Fruit fly (Drosophila melanogaster) whole organism, embryonic: ENCODE results near the gene CG12054.

ENCODE experiments used
- Ada2b ChIP-seq: fragments of 200-800 bp; sonication (Bioruptor generic); IDR thresholded peaks from 2 replicates; pipeline ENCODE4 v1.3.6; 2022; ENCODE audit warnings: missing biosample characterization, missing genetic modification characterization
- CG11247 ChIP-seq: fragments of 200-800 bp; sonication (Bioruptor generic); IDR thresholded peaks from 2 replicates; pipeline ENCODE4 v1.3.6; 2022; ENCODE audit warnings: missing biosample characterization, missing genetic modification characterization
- CG15514 ChIP-seq: fragments of 200-800 bp; sonication (Bioruptor generic); optimal IDR thresholded peaks from 3 replicates; lab custom pipeline; 2017; ENCODE audit warnings: missing biosample characterization, missing genetic modification characterization, mild to moderate bottlenecking, moderate library complexity, missing genetic modification reagents
- CG4328 ChIP-seq: fragments of 200-800 bp; sonication (Bioruptor generic); optimal IDR thresholded peaks from 3 replicates; lab custom pipeline; 2017; ENCODE audit warnings: missing biosample characterization, missing genetic modification reagents, missing genetic modification characterization
- CG4404 ChIP-seq: fragments of 200-800 bp; sonication (Bioruptor generic); IDR thresholded peaks from 2 replicates; pipeline ENCODE4 v1.3.6; 2022; ENCODE audit warnings: missing biosample characterization, missing genetic modification characterization
- CG7928 ChIP-seq: fragments of 200-800 bp; sonication (Bioruptor generic); optimal IDR thresholded peaks from 2 replicates; lab custom pipeline; 2017; ENCODE audit warnings: missing biosample characterization, mild to moderate bottlenecking, missing genetic modification characterization
- CrebB ChIP-seq: fragments of 200-800 bp; sonication (Bioruptor generic); optimal IDR thresholded peaks from 3 replicates; lab custom pipeline; 2018; ENCODE audit warnings: missing biosample characterization, mild to moderate bottlenecking, missing genetic modification characterization
- ap ChIP-seq: fragments of 200-800 bp; sonication (Bioruptor generic); IDR thresholded peaks from 2 replicates; pipeline ENCODE4 v1.3.6; 2022; ENCODE audit warnings: missing biosample characterization, missing genetic modification characterization
- emc ChIP-seq: fragments of 200-800 bp; sonication (Bioruptor generic); optimal IDR thresholded peaks from 2 replicates; lab custom pipeline; 2016; ENCODE audit warnings: missing biosample characterization, missing genetic modification characterization
- gsb-n ChIP-seq: fragments of 200-800 bp; sonication (Bioruptor generic); optimal IDR thresholded peaks from 3 replicates; lab custom pipeline; 2018; ENCODE audit warnings: missing biosample characterization, mild to moderate bottlenecking, missing genetic modification characterization
- ham ChIP-seq: fragments of 200-800 bp; sonication (Bioruptor generic); IDR thresholded peaks from 2 replicates; pipeline ENCODE4 v1.3.6; 2022; ENCODE audit warnings: missing biosample characterization, missing genetic modification characterization
- kah ChIP-seq: fragments of 200-800 bp; sonication (Bioruptor generic); optimal IDR thresholded peaks from 2 replicates; lab custom pipeline; 2018; ENCODE audit warnings: missing biosample characterization, mild to moderate bottlenecking, missing genetic modification characterization
- mirr ChIP-seq: fragments of 200-800 bp; sonication (Bioruptor generic); optimal IDR thresholded peaks from 3 replicates; lab custom pipeline; 2018; ENCODE audit warnings: missing biosample characterization, mild to moderate bottlenecking, missing genetic modification characterization
- seq ChIP-seq: fragments of 200-800 bp; sonication (Bioruptor generic); IDR thresholded peaks from 2 replicates; pipeline ENCODE4 v1.3.6; 2022; ENCODE audit warnings: missing biosample characterization, missing genetic modification characterization

DNA sequence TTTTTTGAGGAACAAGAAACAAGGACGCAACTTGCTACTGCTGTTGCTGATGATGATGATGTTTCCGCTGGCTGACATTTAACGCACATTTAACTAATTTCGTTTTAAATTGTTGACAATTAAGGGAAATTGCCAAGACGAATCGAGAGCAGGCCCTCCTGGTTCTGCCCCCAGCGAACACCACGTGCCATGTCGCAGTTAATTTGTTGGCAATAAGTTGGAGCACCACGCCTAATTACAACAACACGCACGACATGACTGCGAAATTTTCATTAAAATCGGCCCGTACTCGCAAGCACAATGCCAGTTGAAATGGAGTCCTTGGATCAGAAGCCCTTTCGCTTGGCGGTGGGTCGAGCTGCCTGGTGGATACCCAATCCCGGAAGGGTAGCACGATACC, 44.9 kb downstream of the CG12054 start, which contains the start of gene ppk24:
- TF ChIP-seq ham = no peak
- TF ChIP-seq CG7928 (GFP tag; lab: Kevin White, UChicago) = no peak
- no peak for TF ChIP-seq kah (GFP tag; lab: Kevin White, UChicago)
- no peak for TF ChIP-seq Ada2b (GFP tag; lab: Robert Waterston, UW)
- no peak for TF ChIP-seq emc (GFP tag; lab: Kevin White, UChicago)
- TF ChIP-seq seq (GFP tag; lab: Robert Waterston, UW) = no peak
- no peak for TF ChIP-seq CG15514 (GFP tag; lab: Kevin White, UChicago)
- TF ChIP-seq CrebB (tag; lab: Kevin White, UChicago) = no peak
- no peak for TF ChIP-seq CG11247 (GFP tag; lab: Robert Waterston, UW)
- no peak for TF ChIP-seq ap (GFP tag; lab: Robert Waterston, UW)
- TF ChIP-seq CG4404 (GFP tag; lab: Robert Waterston, UW) = no peak
- TF ChIP-seq gsb-n (tag; lab: Kevin White, UChicago) = no peak
- TF ChIP-seq CG4328 (GFP tag; lab: Kevin White, UChicago) = no peak
- no peak for TF ChIP-seq mirr (GFP tag; lab: Kevin White, UChicago)
